Worm (Caenorhabditis elegans) whole organism, late embryonic: ENCODE measurements around the gene nbet-1.
A peak's percentile ranks its signal among the peaks of the same experiment; 100 is the strongest.

ENCODE experiments used
- T23F11.4 ChIP-seq: fragments of 200-800 bp; sonication (Bioruptor generic); optimal IDR thresholded peaks from 2 replicates; lab custom pipeline; 2018; ENCODE audit warnings: mild to moderate bottlenecking, missing genetic modification characterization, missing compliant biosample characterization
- Y22D7AL.16 ChIP-seq: sonication (generic microtip); optimal IDR thresholded peaks from 2 replicates; lab custom pipeline; 2016; ENCODE audit warnings: missing genetic modification characterization, missing compliant biosample characterization
- ceh-14 ChIP-seq: sonication (generic microtip); optimal IDR thresholded peaks from 2 replicates; lab custom pipeline; 2016; ENCODE audit warnings: missing genotype, missing genetic modification characterization, missing compliant biosample characterization
- ceh-19 ChIP-seq: fragments of 200-800 bp; sonication (Bioruptor generic); optimal IDR thresholded peaks from 2 replicates; lab custom pipeline; 2018; ENCODE audit warnings: mild to moderate bottlenecking, missing genetic modification characterization, missing compliant biosample characterization
- ceh-2 ChIP-seq: sonication (generic microtip); optimal IDR thresholded peaks from 2 replicates; lab custom pipeline; 2016; ENCODE audit warnings: missing genotype, missing genetic modification characterization, missing compliant biosample characterization
- ceh-22 ChIP-seq: sonication (generic microtip); optimal IDR thresholded peaks from 2 replicates; lab custom pipeline; 2017; ENCODE audit warnings: missing biosample characterization, missing genetic modification characterization
- ceh-24 ChIP-seq: sonication (generic microtip); optimal IDR thresholded peaks from 2 replicates; lab custom pipeline; 2016; ENCODE audit warnings: mild to moderate bottlenecking, missing genetic modification characterization, missing compliant biosample characterization
- ceh-30 ChIP-seq: fragments of 150-350 bp; optimal IDR thresholded peaks from 2 replicates; lab custom pipeline; 2014; ENCODE audit warnings: missing biosample characterization, missing genetic modification characterization
- ceh-34 ChIP-seq: sonication (generic microtip); optimal IDR thresholded peaks from 2 replicates; lab custom pipeline; 2016; ENCODE audit warnings: mild to moderate bottlenecking, missing genetic modification characterization, missing compliant biosample characterization
- ceh-45 ChIP-seq: fragments of 200-800 bp; sonication (Bioruptor generic); IDR thresholded peaks from 2 replicates; pipeline ENCODE4 v1.3.6; 2022; ENCODE audit warnings: missing genetic modification reagents, missing genetic modification characterization, missing compliant biosample characterization
- ceh-9 ChIP-seq: sonication (generic microtip); optimal IDR thresholded peaks from 2 replicates; lab custom pipeline; 2016; ENCODE audit warnings: mild to moderate bottlenecking, missing genetic modification characterization, inconsistent platforms, missing compliant biosample characterization
- che-1 ChIP-seq: sonication (generic microtip); optimal IDR thresholded peaks from 2 replicates; lab custom pipeline; 2016; ENCODE audit warnings: mild to moderate bottlenecking, missing genetic modification characterization, missing compliant biosample characterization
- dve-1 ChIP-seq: sonication (generic microtip); optimal IDR thresholded peaks from 2 replicates; lab custom pipeline; 2017; ENCODE audit warnings: antibody characterized with exemption, mild to moderate bottlenecking, missing genetic modification characterization, missing compliant biosample characterization
- elt-4 ChIP-seq: sonication (generic microtip); optimal IDR thresholded peaks from 2 replicates; lab custom pipeline; 2016; ENCODE audit warnings: missing genetic modification characterization, missing compliant biosample characterization
- ets-4 ChIP-seq: sonication (generic microtip); optimal IDR thresholded peaks from 2 replicates; lab custom pipeline; 2016; ENCODE audit warnings: missing genetic modification characterization, missing compliant biosample characterization
- eyg-1 ChIP-seq: sonication (generic microtip); optimal IDR thresholded peaks from 2 replicates; lab custom pipeline; 2016; ENCODE audit warnings: missing genotype, missing genetic modification characterization, missing compliant biosample characterization
- fax-1 ChIP-seq: sonication (generic microtip); optimal IDR thresholded peaks from 2 replicates; lab custom pipeline; 2016; ENCODE audit warnings: missing genotype, missing genetic modification characterization, missing compliant biosample characterization
- gmeb-2 ChIP-seq: sonication (generic microtip); optimal IDR thresholded peaks from 2 replicates; lab custom pipeline; 2016; ENCODE audit warnings: missing genetic modification characterization, inconsistent platforms, missing compliant biosample characterization
- hlh-13 ChIP-seq: fragments of 200-800 bp; sonication (Bioruptor generic); optimal IDR thresholded peaks from 2 replicates; lab custom pipeline; 2018; ENCODE audit warnings: mild to moderate bottlenecking, missing genetic modification characterization, missing compliant biosample characterization
- hlh-30 ChIP-seq: sonication (generic microtip); optimal IDR thresholded peaks from 2 replicates; lab custom pipeline; 2017; ENCODE audit warnings: antibody characterized with exemption, missing genetic modification characterization, missing compliant biosample characterization; ENCODE audit not compliant: insufficient read depth
- hlh-8 ChIP-seq: sonication (generic microtip); optimal IDR thresholded peaks from 2 replicates; lab custom pipeline; 2016; ENCODE audit warnings: missing genotype, missing genetic modification characterization, missing compliant biosample characterization
- lim-6 ChIP-seq: sonication (generic microtip); optimal IDR thresholded peaks from 2 replicates; lab custom pipeline; 2016; ENCODE audit warnings: missing genetic modification characterization, missing compliant biosample characterization
- madf-2 ChIP-seq: sonication (generic microtip); optimal IDR thresholded peaks from 2 replicates; lab custom pipeline; 2017; ENCODE audit warnings: missing genetic modification characterization, missing compliant biosample characterization
- nhr-232 ChIP-seq: sonication (generic microtip); optimal IDR thresholded peaks from 2 replicates; lab custom pipeline; 2016; ENCODE audit warnings: missing genetic modification characterization, missing compliant biosample characterization
- npax-4 ChIP-seq: sonication (generic microtip); optimal IDR thresholded peaks from 2 replicates; lab custom pipeline; 2016; ENCODE audit warnings: missing genetic modification characterization, missing compliant biosample characterization
- odd-2 ChIP-seq: sonication (generic microtip); optimal IDR thresholded peaks from 2 replicates; lab custom pipeline; 2017; ENCODE audit warnings: antibody characterized with exemption, mild to moderate bottlenecking, missing genetic modification characterization, missing compliant biosample characterization
- pag-3 ChIP-seq: sonication (generic microtip); optimal IDR thresholded peaks from 2 replicates; lab custom pipeline; 2016; ENCODE audit warnings: missing compliant biosample characterization, missing genetic modification characterization, borderline replicate concordance
- pha-2 ChIP-seq: sonication (generic microtip); optimal IDR thresholded peaks from 2 replicates; lab custom pipeline; 2017; ENCODE audit warnings: mild to moderate bottlenecking, missing genetic modification characterization, missing compliant biosample characterization
- pqm-1 ChIP-seq: sonication (generic microtip); optimal IDR thresholded peaks from 2 replicates; lab custom pipeline; 2016; ENCODE audit warnings: missing genetic modification characterization, missing compliant biosample characterization
- pros-1 ChIP-seq: fragments of 150-350 bp; optimal IDR thresholded peaks from 2 replicates; lab custom pipeline; 2014; ENCODE audit warnings: missing biosample characterization, missing genetic modification reagents, missing genetic modification characterization
- ref-2 ChIP-seq: sonication (generic microtip); optimal IDR thresholded peaks from 2 replicates; lab custom pipeline; 2016; ENCODE audit warnings: missing genetic modification characterization, missing compliant biosample characterization
- rnt-1 ChIP-seq: sonication (generic microtip); optimal IDR thresholded peaks from 2 replicates; lab custom pipeline; 2016; ENCODE audit warnings: missing genetic modification characterization, missing compliant biosample characterization
- sox-4 ChIP-seq: sonication (generic microtip); optimal IDR thresholded peaks from 2 replicates; lab custom pipeline; 2017; ENCODE audit warnings: mild to moderate bottlenecking, missing genetic modification characterization, inconsistent platforms, missing compliant biosample characterization
- syd-9 ChIP-seq: sonication (generic microtip); optimal IDR thresholded peaks from 2 replicates; lab custom pipeline; 2016; ENCODE audit warnings: mild to moderate bottlenecking, missing genetic modification characterization, moderate library complexity, missing compliant biosample characterization
- tbx-2 ChIP-seq: sonication (generic microtip); optimal IDR thresholded peaks from 2 replicates; lab custom pipeline; 2016; ENCODE audit warnings: missing genetic modification characterization, missing compliant biosample characterization
- tbx-7 ChIP-seq: sonication (generic microtip); optimal IDR thresholded peaks from 2 replicates; lab custom pipeline; 2016; ENCODE audit warnings: missing genotype, missing genetic modification characterization, missing compliant biosample characterization
- ttx-3 ChIP-seq: sonication (generic microtip); optimal IDR thresholded peaks from 2 replicates; lab custom pipeline; 2016; ENCODE audit warnings: missing genetic modification reagents, missing genetic modification characterization, missing compliant biosample characterization
- unc-3 ChIP-seq, 2 experiments: fragments of 200-800 bp in 1 of 2; sonication (Bioruptor generic) in 1 of 2; sonication (generic microtip) in 1 of 2; conservative IDR thresholded peaks in 1 of 2; optimal IDR thresholded peaks in 1 of 2; 2 replicates each; pipeline versions ENCODE4 v1.3.6 to Lab custom; 2016 to 2022; ENCODE audit warnings: missing compliant biosample characterization in 2 of 2, missing genetic modification characterization in 2 of 2, missing genetic modification reagents in 1 of 2
- unc-42 ChIP-seq: sonication (generic microtip); optimal IDR thresholded peaks from 2 replicates; lab custom pipeline; 2016; ENCODE audit warnings: missing genotype, missing genetic modification characterization, missing compliant biosample characterization
- unc-55 ChIP-seq: sonication (generic microtip); optimal IDR thresholded peaks from 2 replicates; lab custom pipeline; 2017; ENCODE audit warnings: missing biosample characterization, missing genetic modification reagents, missing genetic modification characterization
- unc-86 ChIP-seq: sonication (generic microtip); optimal IDR thresholded peaks from 2 replicates; lab custom pipeline; 2016; ENCODE audit warnings: missing genetic modification characterization, missing compliant biosample characterization
- zip-5 ChIP-seq: sonication (generic microtip); optimal IDR thresholded peaks from 2 replicates; lab custom pipeline; 2016; ENCODE audit warnings: missing genetic modification characterization, missing compliant biosample characterization
- ztf-16 ChIP-seq: sonication (generic microtip); optimal IDR thresholded peaks from 2 replicates; lab custom pipeline; 2017; ENCODE audit warnings: missing genetic modification characterization, missing compliant biosample characterization

nbet-1 gene

DNA sequence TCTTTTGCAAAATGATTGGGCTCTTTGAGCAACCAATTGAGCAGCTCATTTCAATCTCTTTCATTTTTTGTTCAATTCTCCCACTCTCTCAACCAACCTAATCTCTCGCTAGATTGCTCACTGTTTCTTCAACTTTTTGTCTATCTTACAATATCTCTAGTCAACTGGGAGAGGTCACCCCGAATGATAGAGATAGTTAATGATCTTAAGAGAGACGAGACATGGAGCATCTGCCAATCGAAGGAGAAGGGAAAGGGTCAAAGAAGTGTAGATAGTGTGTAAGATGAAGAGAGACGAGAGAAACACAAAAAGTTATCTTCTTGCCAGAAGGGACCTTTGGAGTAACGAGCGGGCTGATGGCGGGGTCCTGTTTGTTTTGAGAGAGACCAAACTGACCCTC, 40.0 kb upstream of the nbet-1 start (continued):
- TF ChIP-seq tbx-2 (tag; lab: Kevin White, UChicago) (peak; percentile 12), ceh-9 (no peak), rnt-1 (no peak), ceh-30 (tag; lab: Kevin White, UChicago) (no peak), nhr-232 (no peak), ref-2 (tag; lab: Kevin White, UChicago) (peak; percentile 16), unc-55 (GFP tag; lab: Kevin White, UChicago) (peak; percentile 58), unc-3 (GFP tag; conservative IDR thresholded peaks at IDR 0.05; lab: Robert Waterston, UW) (no peak), unc-3 (tag; optimal IDR thresholded peaks at IDR 0.05; lab: Kevin White, UChicago) (no peak), ceh-45 (GFP tag; lab: Robert Waterston, UW) (no peak), eyg-1 (tag; lab: Kevin White, UChicago) (no peak), sox-4 (tag; lab: Kevin White, UChicago) (no peak)

DNA sequence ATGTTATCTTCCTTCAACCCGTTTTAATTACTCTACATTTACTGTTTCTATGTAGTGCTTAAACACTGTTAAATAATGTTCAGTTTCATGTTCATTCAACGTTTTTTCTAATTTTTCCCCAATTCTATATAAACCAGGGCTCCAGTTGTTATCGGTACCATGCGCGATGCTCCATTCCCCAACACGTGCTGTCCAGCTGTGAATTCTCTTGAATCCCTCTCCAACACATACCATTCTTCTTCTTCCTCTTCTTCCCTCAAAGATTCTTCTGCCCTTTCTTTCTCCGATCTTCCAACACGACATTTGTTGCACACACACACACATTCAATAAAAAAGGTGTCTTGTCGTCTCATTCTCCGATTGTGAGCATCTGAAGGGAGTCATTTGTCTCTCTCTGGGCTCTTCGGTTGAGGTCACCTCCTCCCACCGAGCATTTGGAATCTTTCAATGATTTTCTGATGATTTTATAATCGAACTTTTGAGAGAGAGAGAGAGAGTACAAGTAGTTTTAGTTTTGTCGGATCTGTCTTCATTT, 37.2 kb upstream of the nbet-1 start:
- TF ChIP-seq npax-4 (tag; lab: Kevin White, UChicago) (no peak), dve-1 (tag; lab: Kevin White, UChicago) (no peak), hlh-8 (tag; lab: Kevin White, UChicago) (peak; percentile 95), syd-9 (tag; lab: Kevin White, UChicago) (no peak)

DNA sequence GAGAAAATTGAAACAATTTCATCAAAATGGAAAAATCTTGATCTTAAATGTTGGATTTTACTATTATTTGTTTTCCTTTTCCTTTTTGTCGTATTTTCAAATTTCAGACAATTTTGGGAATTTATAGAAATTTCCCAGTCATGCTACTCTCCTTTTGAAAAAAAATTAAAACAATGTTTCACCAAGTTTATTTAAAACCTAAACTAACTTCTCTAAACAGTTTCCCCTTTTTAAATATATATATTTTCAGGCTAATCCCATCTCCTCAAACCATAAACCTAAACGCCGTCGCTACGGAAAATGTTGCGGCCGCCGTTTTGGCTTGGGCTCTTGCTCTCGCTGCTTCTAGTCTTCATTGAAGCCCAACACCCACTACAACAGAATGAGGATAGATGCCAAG, 36.3 kb upstream of the nbet-1 start, which contains the start of gene lam-1:
TSS of gene lam-1 (plus strand) at position 301 of the 400 bp plus-strand sequence.
- TF ChIP-seq fax-1 (tag; lab: Kevin White, UChicago) = no peak
- TF ChIP-seq unc-42 (tag; lab: Kevin White, UChicago) = no peak
- no peak for TF ChIP-seq unc-86
- no peak for TF ChIP-seq ceh-2 (tag; lab: Kevin White, UChicago)
- no peak for TF ChIP-seq dve-1 (tag; lab: Kevin White, UChicago)
- TF ChIP-seq ttx-3 = no peak
- no peak for TF ChIP-seq ceh-34
- TF ChIP-seq gmeb-2 = no peak
- TF ChIP-seq ceh-22 (tag; lab: Kevin White, UChicago) = no peak
- no peak for TF ChIP-seq syd-9 (tag; lab: Kevin White, UChicago)
- TF ChIP-seq unc-3 (GFP tag; conservative IDR thresholded peaks at IDR 0.05; lab: Robert Waterston, UW) = no peak
- no peak for TF ChIP-seq unc-3 (tag; optimal IDR thresholded peaks at IDR 0.05; lab: Kevin White, UChicago)
- TF ChIP-seq pqm-1 (tag; lab: Kevin White, UChicago) = no peak
- TF ChIP-seq eyg-1 (tag; lab: Kevin White, UChicago) = no peak
- TF ChIP-seq npax-4 (tag; lab: Kevin White, UChicago) = no peak
- no peak for TF ChIP-seq T23F11.4 (GFP tag; lab: Kevin White, UChicago)
- TF ChIP-seq pros-1 (tag; lab: Kevin White, UChicago) = no peak
- no peak for TF ChIP-seq zip-5
- no peak for TF ChIP-seq ref-2 (tag; lab: Kevin White, UChicago)
- TF ChIP-seq sox-4 (tag; lab: Kevin White, UChicago) = no peak
- TF ChIP-seq ceh-19 = no peak

DNA sequence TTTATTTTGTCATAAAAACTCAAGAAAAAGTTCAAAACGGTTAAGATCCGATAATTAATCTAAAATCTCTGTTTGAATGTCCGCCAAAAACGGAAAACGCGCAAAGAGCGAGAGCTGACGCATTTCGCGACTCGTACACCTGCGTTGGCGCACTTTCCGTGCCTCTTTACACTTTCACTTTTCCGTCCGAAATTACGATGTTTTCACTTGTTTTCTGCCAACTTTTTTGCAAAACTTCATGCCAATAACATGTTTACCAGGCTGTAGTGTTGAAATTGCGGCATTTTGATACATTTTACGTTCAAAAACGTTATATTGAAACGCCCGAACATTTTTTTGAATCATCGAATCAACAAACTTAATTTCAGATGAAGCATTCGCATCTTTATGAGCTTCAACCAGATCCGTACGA, 25.5 kb upstream of the nbet-1 start, which contains the start of gene W03F8.4:
TSS of gene W03F8.4 (plus strand) at position 369 of the 412 bp plus-strand sequence.
- TF ChIP-seq hlh-13 (GFP tag; lab: Kevin White, UChicago) (no peak), sox-4 (tag; lab: Kevin White, UChicago) (no peak), ceh-34 (peak; percentile 64), pag-3 (tag; lab: Kevin White, UChicago) (no peak), pqm-1 (tag; lab: Kevin White, UChicago) (no peak), unc-3 (GFP tag; conservative IDR thresholded peaks at IDR 0.05; lab: Robert Waterston, UW) (no peak), unc-3 (tag; optimal IDR thresholded peaks at IDR 0.05; lab: Kevin White, UChicago) (peak; percentile 8), hlh-30 (tag; lab: Kevin White, UChicago) (no peak), madf-2 (tag; lab: Kevin White, UChicago) (peak; percentile 34), fax-1 (tag; lab: Kevin White, UChicago) (no peak), ttx-3 (peak; percentile 33), tbx-7 (tag; lab: Kevin White, UChicago) (no peak), ceh-19 (no peak), che-1 (tag; lab: Kevin White, UChicago) (peak; percentile 37), unc-55 (GFP tag; lab: Kevin White, UChicago) (no peak), odd-2 (tag; lab: Kevin White, UChicago) (no peak), Y22D7AL.16 (tag; lab: Kevin White, UChicago) (no peak), lim-6 (tag; lab: Kevin White, UChicago) (no peak), ceh-24 (tag; lab: Kevin White, UChicago) (no peak), elt-4 (tag; lab: Kevin White, UChicago) (no peak), pros-1 (tag; lab: Kevin White, UChicago) (peak; percentile 31), ceh-14 (tag; lab: Kevin White, UChicago) (peak; percentile 3), unc-42 (tag; lab: Kevin White, UChicago) (peak; percentile 58), ref-2 (tag; lab: Kevin White, UChicago) (peak; percentile 69), ceh-9 (no peak), ceh-2 (tag; lab: Kevin White, UChicago) (peak; percentile 35), nhr-232 (no peak), ztf-16 (tag; lab: Kevin White, UChicago) (no peak), syd-9 (tag; lab: Kevin White, UChicago) (no peak), pha-2 (tag; lab: Kevin White, UChicago) (peak; percentile 45), ets-4 (no peak)
